Worm (Caenorhabditis elegans) whole organism, L3 larva: ENCODE results near the gene nlp-56.

Experiments
- R02D3.7 ChIP-seq: fragments of 150-350 bp; optimal IDR thresholded peaks from 2 replicates; lab custom pipeline; 2014; ENCODE audit warnings: missing biosample characterization, missing genetic modification characterization
- ZK546.5 ChIP-seq: sonication (generic microtip); optimal IDR thresholded peaks from 2 replicates; lab custom pipeline; 2017; ENCODE audit warnings: missing biosample characterization, missing genetic modification characterization
- aly-2 ChIP-seq: fragments of 150-350 bp; optimal IDR thresholded peaks from 2 replicates; lab custom pipeline; 2014; ENCODE audit warnings: missing biosample characterization, missing genetic modification characterization
- ama-1 ChIP-seq: fragments of 150-350 bp; optimal IDR thresholded peaks from 2 replicates; lab custom pipeline; 2018
- ceh-16 ChIP-seq: sonication (generic microtip); optimal IDR thresholded peaks from 2 replicates; lab custom pipeline; 2017; ENCODE audit warnings: missing biosample characterization, missing genetic modification characterization
- ceh-28 ChIP-seq: fragments of 150-350 bp; optimal IDR thresholded peaks from 2 replicates; lab custom pipeline; 2014; ENCODE audit warnings: missing biosample characterization, missing genetic modification reagents, missing genetic modification characterization
- ceh-82 ChIP-seq: fragments of 150-350 bp; optimal IDR thresholded peaks from 2 replicates; lab custom pipeline; 2014; ENCODE audit warnings: missing biosample characterization, missing genetic modification characterization
- ceh-9 ChIP-seq: sonication (generic microtip); optimal IDR thresholded peaks from 2 replicates; lab custom pipeline; 2018; ENCODE audit warnings: missing biosample characterization, missing genetic modification characterization
- daf-12 ChIP-seq: fragments of 150-350 bp; optimal IDR thresholded peaks from 2 replicates; lab custom pipeline; 2014; ENCODE audit warnings: missing biosample characterization, missing genetic modification reagents, missing genetic modification characterization
- egl-27 ChIP-seq: sonication (generic microtip); optimal IDR thresholded peaks from 4 replicates; lab custom pipeline; 2017; ENCODE audit warnings: missing biosample characterization, missing genetic modification reagents, missing genetic modification characterization
- egl-5 ChIP-seq: fragments of 150-350 bp; optimal IDR thresholded peaks from 2 replicates; lab custom pipeline; 2017; ENCODE audit warnings: missing biosample characterization, missing genetic modification reagents, missing genetic modification characterization, inconsistent platforms
- elt-1 ChIP-seq: fragments of 150-350 bp; optimal IDR thresholded peaks from 2 replicates; lab custom pipeline; 2014; ENCODE audit warnings: missing biosample characterization, missing genetic modification characterization
- elt-2 ChIP-seq: sonication (generic microtip); optimal IDR thresholded peaks from 2 replicates; lab custom pipeline; 2016; ENCODE audit warnings: missing genetic modification reagents, mild to moderate bottlenecking, missing genetic modification characterization, missing compliant biosample characterization
- elt-3 ChIP-seq, 3 experiments: fragments of 150-350 bp in 1 of 3; sonication (generic microtip) in 2 of 3; optimal IDR thresholded peaks; 2 replicates in 2 of 3; 4 replicates in 1 of 3; lab custom pipeline; 2014 to 2017; ENCODE audit warnings: missing biosample characterization in 3 of 3, missing genetic modification characterization in 3 of 3
- eor-1 ChIP-seq, 2 experiments: fragments of 150-350 bp; optimal IDR thresholded peaks; 2 replicates each; lab custom pipeline; 2014 to 2018; ENCODE audit warnings: missing biosample characterization in 2 of 2, missing genetic modification characterization in 2 of 2
- fkh-10 ChIP-seq: sonication (generic microtip); optimal IDR thresholded peaks from 2 replicates; lab custom pipeline; 2017; ENCODE audit warnings: missing biosample characterization, missing genetic modification reagents, missing genetic modification characterization
- fkh-2 ChIP-seq: fragments of 150-350 bp; optimal IDR thresholded peaks from 2 replicates; lab custom pipeline; 2014; ENCODE audit warnings: missing biosample characterization, missing genetic modification reagents, missing genetic modification characterization
- fos-1 ChIP-seq: fragments of 150-350 bp; optimal IDR thresholded peaks from 2 replicates; lab custom pipeline; 2014; ENCODE audit warnings: missing biosample characterization, missing genetic modification characterization
- hmg-11 ChIP-seq: sonication (generic microtip); optimal IDR thresholded peaks from 2 replicates; lab custom pipeline; 2016; ENCODE audit warnings: missing genetic modification characterization, missing compliant biosample characterization
- jun-1 ChIP-seq: fragments of 150-350 bp; optimal IDR thresholded peaks from 2 replicates; lab custom pipeline; 2014; ENCODE audit warnings: missing biosample characterization, missing genetic modification reagents, missing genetic modification characterization
- lin-15B ChIP-seq: fragments of 150-350 bp; optimal IDR thresholded peaks from 2 replicates; lab custom pipeline; 2014; ENCODE audit warnings: missing biosample characterization, missing genetic modification characterization
- lin-39 ChIP-seq: fragments of 150-350 bp; optimal IDR thresholded peaks from 2 replicates; lab custom pipeline; 2018; ENCODE audit warnings: missing biosample characterization, missing genetic modification reagents, missing genetic modification characterization
- lsy-12 ChIP-seq: sonication (generic microtip); optimal IDR thresholded peaks from 2 replicates; lab custom pipeline; 2016; ENCODE audit warnings: mild to moderate bottlenecking, missing genetic modification characterization, missing compliant biosample characterization
- mdl-1 ChIP-seq: fragments of 150-350 bp; optimal IDR thresholded peaks from 2 replicates; lab custom pipeline; 2014; ENCODE audit warnings: missing biosample characterization, missing genetic modification characterization
- mml-1 ChIP-seq: fragments of 150-350 bp; sonication (generic microtip); optimal IDR thresholded peaks from 3 replicates; lab custom pipeline; 2014; ENCODE audit warnings: missing biosample characterization, missing genetic modification characterization
- nfya-1 ChIP-seq: sonication (generic microtip); optimal IDR thresholded peaks from 2 replicates; lab custom pipeline; 2017; ENCODE audit warnings: missing genetic modification characterization, mild to moderate bottlenecking, missing compliant biosample characterization, antibody characterized with exemption, moderate library complexity; ENCODE audit not compliant: insufficient read depth
- nhr-11 ChIP-seq: fragments of 150-350 bp; optimal IDR thresholded peaks from 2 replicates; lab custom pipeline; 2014; ENCODE audit warnings: missing biosample characterization, missing genetic modification characterization
- nhr-12 ChIP-seq: fragments of 150-350 bp; optimal IDR thresholded peaks from 2 replicates; lab custom pipeline; 2014; ENCODE audit warnings: missing biosample characterization, missing genetic modification characterization
- nhr-23 ChIP-seq: fragments of 150-350 bp; optimal IDR thresholded peaks from 2 replicates; lab custom pipeline; 2014; ENCODE audit warnings: missing biosample characterization, missing genetic modification reagents, missing genetic modification characterization
- nhr-237 ChIP-seq: fragments of 150-350 bp; optimal IDR thresholded peaks from 2 replicates; lab custom pipeline; 2014; ENCODE audit warnings: missing biosample characterization, missing genetic modification characterization
- nhr-25 ChIP-seq: sonication (generic microtip); optimal IDR thresholded peaks from 2 replicates; lab custom pipeline; 2017; ENCODE audit warnings: missing biosample characterization, missing genetic modification characterization
- nhr-28 ChIP-seq: fragments of 150-350 bp; optimal IDR thresholded peaks from 2 replicates; lab custom pipeline; 2014; ENCODE audit warnings: missing biosample characterization, missing genetic modification characterization
- nhr-43 ChIP-seq: sonication (generic microtip); optimal IDR thresholded peaks from 2 replicates; lab custom pipeline; 2016; ENCODE audit warnings: mild to moderate bottlenecking, missing genetic modification characterization, missing compliant biosample characterization; ENCODE audit not compliant: poor library complexity, severe bottlenecking
- nhr-67 ChIP-seq: fragments of 150-350 bp; optimal IDR thresholded peaks from 2 replicates; lab custom pipeline; 2014; ENCODE audit warnings: missing biosample characterization, missing genetic modification characterization
- nhr-76 ChIP-seq: fragments of 150-350 bp; sonication (generic microtip); optimal IDR thresholded peaks from 5 replicates; lab custom pipeline; 2014; ENCODE audit warnings: missing biosample characterization, missing genetic modification characterization
- nhr-77 ChIP-seq: fragments of 150-350 bp; optimal IDR thresholded peaks from 2 replicates; lab custom pipeline; 2014; ENCODE audit warnings: missing biosample characterization, missing genetic modification characterization
- pha-4 ChIP-seq: fragments of 150-350 bp; optimal IDR thresholded peaks from 2 replicates; lab custom pipeline; 2014; ENCODE audit warnings: missing biosample characterization, missing genetic modification reagents, missing genetic modification characterization
- pqm-1 ChIP-seq: fragments of 150-350 bp; optimal IDR thresholded peaks from 2 replicates; lab custom pipeline; 2017; ENCODE audit warnings: missing biosample characterization, missing genetic modification characterization, inconsistent platforms
- sea-2 ChIP-seq: fragments of 150-350 bp; sonication (generic microtip); optimal IDR thresholded peaks from 4 replicates; lab custom pipeline; 2014; ENCODE audit warnings: missing biosample characterization, missing genetic modification reagents, missing genetic modification characterization
- skn-1 ChIP-seq: fragments of 150-350 bp; optimal IDR thresholded peaks from 2 replicates; lab custom pipeline; 2014; ENCODE audit warnings: missing biosample characterization, missing genetic modification characterization
- snpc-4 ChIP-seq: fragments of 150-350 bp; optimal IDR thresholded peaks from 2 replicates; lab custom pipeline; 2014; ENCODE audit warnings: missing biosample characterization, missing genetic modification characterization
- tbx-2 ChIP-seq: sonication (generic microtip); optimal IDR thresholded peaks from 2 replicates; lab custom pipeline; 2016; ENCODE audit warnings: mild to moderate bottlenecking, missing genetic modification characterization, missing compliant biosample characterization
- unc-39 ChIP-seq: sonication (generic microtip); optimal IDR thresholded peaks from 4 replicates; lab custom pipeline; 2017; ENCODE audit warnings: missing biosample characterization, missing genetic modification characterization
- unc-62 ChIP-seq: fragments of 150-350 bp; sonication (generic microtip); optimal IDR thresholded peaks from 4 replicates; lab custom pipeline; 2014; ENCODE audit warnings: missing biosample characterization, missing genetic modification reagents, missing genetic modification characterization
- zag-1 ChIP-seq: fragments of 150-350 bp; optimal IDR thresholded peaks from 2 replicates; lab custom pipeline; 2014; ENCODE audit warnings: missing biosample characterization, missing genetic modification characterization
- ztf-11 ChIP-seq: fragments of 150-350 bp; optimal IDR thresholded peaks from 2 replicates; lab custom pipeline; 2014; ENCODE audit warnings: missing biosample characterization, missing genetic modification characterization
- ztf-4 ChIP-seq: fragments of 150-350 bp; optimal IDR thresholded peaks from 2 replicates; lab custom pipeline; 2014; ENCODE audit warnings: missing biosample characterization, missing genetic modification characterization

Gene nlp-56

DNA sequence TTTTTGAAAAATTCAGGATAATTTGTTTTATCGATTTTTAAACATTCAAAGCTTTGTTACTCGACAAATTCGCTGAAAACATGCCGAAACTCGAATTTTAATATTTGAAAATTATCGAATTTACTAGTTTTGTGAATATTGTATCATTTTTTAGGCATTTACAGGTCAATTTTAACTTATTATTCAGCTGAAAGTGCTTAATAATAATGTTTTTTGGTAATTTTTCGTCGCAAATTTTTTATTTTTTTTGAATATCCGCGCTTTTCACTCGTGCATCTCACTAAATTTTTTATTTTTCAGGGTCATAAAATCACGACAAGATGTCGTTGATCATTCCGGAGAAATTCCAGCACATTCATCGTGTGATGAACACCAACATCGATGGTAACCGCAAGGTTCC lies 40.8 kb upstream of the nlp-56 start, which contains the start of gene rps-18:
Gene rps-18, plus strand, starts transcription at position 301 of the 400 bp plus-strand sequence.
- no peak for TF ChIP-seq sea-2 (GFP tag; lab: Kevin White, UChicago)
- no peak for TF ChIP-seq jun-1 (tag; lab: Kevin White, UChicago)
- TF ChIP-seq tbx-2 = no peak
- no peak for TF ChIP-seq unc-62 (GFP tag; lab: Kevin White, UChicago)
- TF ChIP-seq nhr-28 (tag; lab: Kevin White, UChicago) = no peak
- no peak for TF ChIP-seq ztf-4 (tag; lab: Kevin White, UChicago)
- no peak for TF ChIP-seq ceh-28 (tag; lab: Kevin White, UChicago)
- TF ChIP-seq egl-27 (tag; lab: Kevin White, UChicago) = no peak
- TF ChIP-seq lsy-12 (tag; lab: Kevin White, UChicago) = no peak
- no peak for TF ChIP-seq unc-39
- TF ChIP-seq hmg-11 = no peak
- TF ChIP-seq nfya-1 (tag; lab: Kevin White, UChicago) = no peak
- TF ChIP-seq mml-1 (tag; lab: Kevin White, UChicago) = no peak
- no peak for TF ChIP-seq nhr-43
- TF ChIP-seq skn-1 = no peak

DNA sequence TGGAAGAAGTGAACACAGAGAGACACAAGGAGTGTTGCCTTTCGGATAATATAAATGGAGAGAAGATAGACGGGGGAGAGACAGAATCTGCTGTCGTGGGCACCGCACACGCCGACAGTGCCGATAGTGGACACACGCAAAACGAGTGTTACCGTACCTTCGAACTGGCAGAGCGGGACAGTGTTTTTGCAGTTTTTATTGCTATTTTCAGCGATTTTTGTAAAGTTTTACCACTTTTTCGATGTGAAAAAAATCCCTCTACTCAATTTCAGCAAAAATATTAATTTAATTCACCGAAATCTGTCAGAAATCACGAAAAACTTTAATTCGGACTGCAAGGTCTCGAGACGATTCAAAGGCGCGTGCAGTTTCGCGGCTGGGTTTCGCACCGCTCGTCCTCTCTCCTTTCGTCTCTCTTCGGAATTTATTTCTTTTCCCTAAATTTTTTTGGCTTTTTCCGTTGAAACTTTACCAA lies 40.4 kb upstream of the nlp-56 start, which contains the start of gene sec-61.A:
Gene sec-61.A, minus strand, starts transcription at position 387 of the 475 bp plus-strand sequence.
- no peak for TF ChIP-seq nhr-28 (tag; lab: Kevin White, UChicago)
- no peak for TF ChIP-seq eor-1 (tag; optimal IDR thresholded peaks at IDR 0.05; lab: Kevin White, UChicago)
- no peak for TF ChIP-seq nhr-11
- peak; percentile 69 for TF ChIP-seq jun-1 (tag; lab: Kevin White, UChicago)
- TF ChIP-seq nhr-23 = peak; percentile 49
- no peak for TF ChIP-seq aly-2 (tag; lab: Kevin White, UChicago)
- TF ChIP-seq egl-27 (tag; lab: Kevin White, UChicago) = no peak
- no peak for TF ChIP-seq ztf-4 (tag; lab: Kevin White, UChicago)
- TF ChIP-seq snpc-4 (tag; lab: Kevin White, UChicago) = peak; percentile 75
- TF ChIP-seq ceh-82 (tag; lab: Kevin White, UChicago) = peak; percentile 53
- no peak for TF ChIP-seq unc-39
- peak; percentile 40 for TF ChIP-seq nhr-43
- TF ChIP-seq nhr-76 (tag; lab: Kevin White, UChicago) = no peak
- TF ChIP-seq fos-1 (tag; lab: Kevin White, UChicago) = no peak
- peak in 1 of 3 experiments; percentile 64 for TF ChIP-seq elt-3 (tag; optimal IDR thresholded peaks at IDR 0.05; lab: Kevin White, UChicago)
- no peak for TF ChIP-seq nhr-77 (tag; lab: Kevin White, UChicago)
- TF ChIP-seq ztf-11 (tag; lab: Kevin White, UChicago) = no peak
- TF ChIP-seq zag-1 (tag; lab: Kevin White, UChicago) = peak; percentile 53
- TF ChIP-seq ceh-28 (tag; lab: Kevin White, UChicago) = peak; percentile 41
- TF ChIP-seq skn-1 = peak; percentile 65
- TF ChIP-seq ama-1 (lab: Kevin White, UChicago) = no peak
- no peak for TF ChIP-seq nhr-67 (tag; lab: Kevin White, UChicago)
- peak; percentile 41 for TF ChIP-seq tbx-2
- TF ChIP-seq mdl-1 (tag; lab: Kevin White, UChicago) = peak; percentile 21
- no peak for TF ChIP-seq nhr-12 (tag; lab: Kevin White, UChicago)
- no peak for TF ChIP-seq unc-62 (GFP tag; lab: Kevin White, UChicago)
- TF ChIP-seq elt-2 = peak; percentile 61
- peak; percentile 48 for TF ChIP-seq R02D3.7 (tag; lab: Kevin White, UChicago)
- TF ChIP-seq lin-39 (tag; lab: Kevin White, UChicago) = peak; percentile 64
- TF ChIP-seq ceh-16 (tag; lab: Kevin White, UChicago) = no peak
- TF ChIP-seq nfya-1 (tag; lab: Kevin White, UChicago) = peak; percentile 89
- TF ChIP-seq nhr-25 (tag; lab: Kevin White, UChicago) = peak; percentile 65
- TF ChIP-seq ceh-9 (tag; lab: Kevin White, UChicago) = no peak
- peak; percentile 32 for TF ChIP-seq fkh-10 (GFP tag; lab: Kevin White, UChicago)
- peak; percentile 71 for TF ChIP-seq lin-15B (tag; lab: Kevin White, UChicago)
- TF ChIP-seq elt-1 (tag; lab: Kevin White, UChicago) = no peak
- TF ChIP-seq fkh-2 (tag; lab: Kevin White, UChicago) = no peak
- peak; percentile 79 for TF ChIP-seq lsy-12 (tag; lab: Kevin White, UChicago)
- peak; percentile 88 for TF ChIP-seq hmg-11
- TF ChIP-seq nhr-237 = no peak
- TF ChIP-seq pqm-1 (tag; lab: Kevin White, UChicago) = no peak
- TF ChIP-seq mml-1 (tag; lab: Kevin White, UChicago) = no peak
- no peak for TF ChIP-seq sea-2 (GFP tag; lab: Kevin White, UChicago)
- TF ChIP-seq ZK546.5 (tag; lab: Kevin White, UChicago) = no peak
- no peak for TF ChIP-seq egl-5
- TF ChIP-seq pha-4 (tag; lab: Kevin White, UChicago) = peak; percentile 49
- no peak for TF ChIP-seq daf-12
